Worm (Caenorhabditis elegans) whole organism, L1 larva: ENCODE measurements around the gene F48F7.3.

Experiments used
- C04F5.9 ChIP-seq: sonication (generic microtip); optimal IDR thresholded peaks from 2 replicates; lab custom pipeline; 2016; ENCODE audit warnings: missing genetic modification characterization, missing compliant biosample characterization
- C16A3.4 ChIP-seq: fragments of 150-350 bp; optimal IDR thresholded peaks from 2 replicates; lab custom pipeline; 2014; ENCODE audit warnings: missing biosample characterization, missing genetic modification characterization
- C34B4.2 ChIP-seq: sonication (generic microtip); optimal IDR thresholded peaks from 2 replicates; lab custom pipeline; 2017; ENCODE audit warnings: mild to moderate bottlenecking, missing genetic modification characterization, missing compliant biosample characterization
- F16B12.6 ChIP-seq: fragments of 150-350 bp; optimal IDR thresholded peaks from 2 replicates; lab custom pipeline; 2014; ENCODE audit warnings: missing biosample characterization, missing genetic modification characterization
- aha-1 ChIP-seq: fragments of 150-350 bp; optimal IDR thresholded peaks from 2 replicates; lab custom pipeline; 2014; ENCODE audit warnings: missing biosample characterization, missing genetic modification characterization
- aly-2 ChIP-seq: fragments of 150-350 bp; optimal IDR thresholded peaks from 2 replicates; lab custom pipeline; 2014; ENCODE audit warnings: missing biosample characterization, missing genetic modification characterization
- ama-1 ChIP-seq: fragments of 150-350 bp; optimal IDR thresholded peaks from 2 replicates; lab custom pipeline; 2014
- ceh-8 ChIP-seq: fragments of 200-800 bp; sonication (Bioruptor generic); optimal IDR thresholded peaks from 2 replicates; lab custom pipeline; 2018; ENCODE audit warnings: mild to moderate bottlenecking, missing genetic modification characterization, moderate library complexity, missing compliant biosample characterization
- ceh-88 ChIP-seq: fragments of 200-800 bp; sonication (Bioruptor generic); IDR thresholded peaks from 2 replicates; pipeline ENCODE4 v1.3.6; 2022; ENCODE audit warnings: missing genetic modification characterization, missing compliant biosample characterization
- dpl-1 ChIP-seq, 3 experiments: fragments of 150-350 bp in 2 of 3; sonication (generic microtip) in 1 of 3; optimal IDR thresholded peaks; 2 replicates each; lab custom pipeline; 2014 to 2017; ENCODE audit warnings: missing biosample characterization in 3 of 3, missing genetic modification characterization in 3 of 3, missing genetic modification reagents in 3 of 3
- dsc-1 ChIP-seq: sonication (generic microtip); optimal IDR thresholded peaks from 2 replicates; lab custom pipeline; 2016; ENCODE audit warnings: mild to moderate bottlenecking, missing genetic modification characterization, missing compliant biosample characterization
- egl-27 ChIP-seq, 2 experiments: fragments of 150-350 bp in 1 of 2; sonication (generic microtip); optimal IDR thresholded peaks; 3 replicates each; lab custom pipeline; 2017 to 2018; ENCODE audit warnings: missing biosample characterization in 2 of 2, missing genetic modification characterization in 2 of 2, missing genetic modification reagents in 2 of 2
- elt-2 ChIP-seq: sonication (generic microtip); optimal IDR thresholded peaks from 2 replicates; lab custom pipeline; 2016; ENCODE audit warnings: missing genetic modification characterization, mild to moderate bottlenecking, inconsistent platforms, missing compliant biosample characterization, missing genetic modification reagents
- elt-3 ChIP-seq, 6 experiments: fragments of 150-350 bp in 1 of 6; sonication (generic microtip); optimal IDR thresholded peaks; 2 replicates each; lab custom pipeline; 2017 to 2018; ENCODE audit warnings: missing biosample characterization in 6 of 6, missing genetic modification characterization in 6 of 6, inconsistent platforms in 1 of 6
- fkh-4 ChIP-seq: sonication (generic microtip); optimal IDR thresholded peaks from 2 replicates; lab custom pipeline; 2016; ENCODE audit warnings: missing compliant biosample characterization, missing genetic modification characterization, borderline replicate concordance
- hlh-17 ChIP-seq: fragments of 200-800 bp; sonication (Bioruptor generic); optimal IDR thresholded peaks from 2 replicates; lab custom pipeline; 2018; ENCODE audit warnings: missing genetic modification characterization, mild to moderate bottlenecking, missing compliant biosample characterization, moderate library complexity, borderline replicate concordance
- irx-1 ChIP-seq: sonication (generic microtip); optimal IDR thresholded peaks from 2 replicates; lab custom pipeline; 2016; ENCODE audit warnings: missing genetic modification characterization, missing compliant biosample characterization
- isw-1 ChIP-seq: fragments of 200-800 bp; sonication (Bioruptor generic); IDR thresholded peaks from 2 replicates; pipeline ENCODE4 v1.3.6; 2022; ENCODE audit warnings: missing genetic modification characterization, missing compliant biosample characterization
- lin-13 ChIP-seq: fragments of 150-350 bp; optimal IDR thresholded peaks from 2 replicates; lab custom pipeline; 2014; ENCODE audit warnings: missing biosample characterization, missing genetic modification reagents, missing genetic modification characterization
- lin-14 ChIP-seq: fragments of 200-800 bp; sonication (Bioruptor generic); optimal IDR thresholded peaks from 2 replicates; lab custom pipeline; 2018; ENCODE audit warnings: mild to moderate bottlenecking, missing genetic modification characterization, moderate library complexity, missing compliant biosample characterization
- lin-35 ChIP-seq, 2 experiments: fragments of 150-350 bp; optimal IDR thresholded peaks; 2 replicates each; lab custom pipeline; 2014; ENCODE audit warnings: missing biosample characterization in 2 of 2, missing genetic modification characterization in 2 of 2, missing genetic modification reagents in 2 of 2
- lir-3 ChIP-seq: sonication (generic microtip); optimal IDR thresholded peaks from 2 replicates; lab custom pipeline; 2016; ENCODE audit warnings: mild to moderate bottlenecking, missing genetic modification characterization, moderate library complexity, missing compliant biosample characterization; ENCODE audit not compliant: poor library complexity
- lsy-2 ChIP-seq, 2 experiments: fragments of 150-350 bp; optimal IDR thresholded peaks; 2 replicates each; lab custom pipeline; 2014; ENCODE audit warnings: missing biosample characterization in 2 of 2, missing genetic modification characterization in 2 of 2
- mab-9 ChIP-seq: fragments of 200-800 bp; sonication (Bioruptor generic); IDR thresholded peaks from 2 replicates; pipeline ENCODE4 v1.3.6; 2022; ENCODE audit warnings: missing genetic modification reagents, missing genetic modification characterization, missing compliant biosample characterization
- mdl-1 ChIP-seq, 2 experiments: fragments of 150-350 bp; optimal IDR thresholded peaks; 2 replicates each; lab custom pipeline; 2014 to 2017; ENCODE audit warnings: missing biosample characterization in 2 of 2, missing genetic modification characterization in 2 of 2, inconsistent platforms in 1 of 2
- mef-2 ChIP-seq: fragments of 150-350 bp; optimal IDR thresholded peaks from 2 replicates; lab custom pipeline; 2014; ENCODE audit warnings: missing biosample characterization, missing genetic modification characterization
- mep-1 ChIP-seq: fragments of 150-350 bp; optimal IDR thresholded peaks from 2 replicates; lab custom pipeline; 2014; ENCODE audit warnings: missing biosample characterization, missing genetic modification characterization
- nhr-11 ChIP-seq: fragments of 150-350 bp; optimal IDR thresholded peaks from 2 replicates; lab custom pipeline; 2014; ENCODE audit warnings: missing biosample characterization, missing genetic modification characterization
- nhr-12 ChIP-seq: sonication (generic microtip); optimal IDR thresholded peaks from 2 replicates; lab custom pipeline; 2017; ENCODE audit warnings: missing biosample characterization, missing genetic modification characterization
- nhr-19 ChIP-seq: fragments of 200-800 bp; sonication (Bioruptor generic); conservative IDR thresholded peaks from 2 replicates; pipeline ENCODE4 v1.3.6; 2022; ENCODE audit warnings: missing genetic modification characterization, missing compliant biosample characterization
- nhr-20 ChIP-seq: sonication (generic microtip); optimal IDR thresholded peaks from 2 replicates; lab custom pipeline; 2016; ENCODE audit warnings: mild to moderate bottlenecking, missing genetic modification characterization, missing compliant biosample characterization
- nhr-71 ChIP-seq: sonication (generic microtip); optimal IDR thresholded peaks from 2 replicates; lab custom pipeline; 2016; ENCODE audit warnings: mild to moderate bottlenecking, missing genetic modification characterization, moderate library complexity, missing compliant biosample characterization
- nhr-76 ChIP-seq: sonication (generic microtip); optimal IDR thresholded peaks from 2 replicates; lab custom pipeline; 2017; ENCODE audit warnings: missing biosample characterization, missing genetic modification characterization
- nhr-77 ChIP-seq: fragments of 150-350 bp; optimal IDR thresholded peaks from 2 replicates; lab custom pipeline; 2014; ENCODE audit warnings: missing biosample characterization, missing genetic modification characterization
- nhr-84 ChIP-seq: sonication (generic microtip); optimal IDR thresholded peaks from 2 replicates; lab custom pipeline; 2017; ENCODE audit warnings: missing biosample characterization, missing genetic modification characterization
- nhr-85 ChIP-seq: sonication (generic microtip); peaks from one replicate; lab custom pipeline; 2016; ENCODE audit warnings: missing genetic modification characterization, inconsistent platforms, missing compliant biosample characterization
- nhr-90 ChIP-seq: sonication (generic microtip); optimal IDR thresholded peaks from 2 replicates; lab custom pipeline; 2016; ENCODE audit warnings: mild to moderate bottlenecking, missing genetic modification characterization, missing compliant biosample characterization; ENCODE audit not compliant: poor library complexity
- pag-3 ChIP-seq: sonication (generic microtip); optimal IDR thresholded peaks from 2 replicates; lab custom pipeline; 2017; ENCODE audit warnings: missing genetic modification characterization, mild to moderate bottlenecking, missing compliant biosample characterization, antibody characterized with exemption, borderline replicate concordance; ENCODE audit not compliant: insufficient read depth
- pax-3 ChIP-seq: fragments of 200-800 bp; sonication (Bioruptor generic); optimal IDR thresholded peaks from 2 replicates; lab custom pipeline; 2018; ENCODE audit warnings: mild to moderate bottlenecking, missing genetic modification characterization, moderate library complexity, missing compliant biosample characterization
- rnt-1 ChIP-seq: sonication (generic microtip); optimal IDR thresholded peaks from 2 replicates; lab custom pipeline; 2016; ENCODE audit warnings: mild to moderate bottlenecking, missing genetic modification characterization, moderate library complexity, missing compliant biosample characterization
- skn-1 ChIP-seq: fragments of 150-350 bp; optimal IDR thresholded peaks from 2 replicates; lab custom pipeline; 2014; ENCODE audit warnings: missing biosample characterization, missing genetic modification characterization
- snu-23 ChIP-seq: sonication (generic microtip); optimal IDR thresholded peaks from 2 replicates; lab custom pipeline; 2016; ENCODE audit warnings: missing genetic modification characterization, missing compliant biosample characterization
- tbx-2 ChIP-seq: sonication (generic microtip); optimal IDR thresholded peaks from 2 replicates; lab custom pipeline; 2016; ENCODE audit warnings: missing genetic modification characterization, missing compliant biosample characterization
- unc-130 ChIP-seq: fragments of 150-350 bp; optimal IDR thresholded peaks from 2 replicates; lab custom pipeline; 2017; ENCODE audit warnings: missing biosample characterization, missing genetic modification characterization, inconsistent platforms
- unc-30 ChIP-seq: sonication (generic microtip); optimal IDR thresholded peaks from 2 replicates; lab custom pipeline; 2017; ENCODE audit warnings: missing biosample characterization, missing genetic modification characterization
- unc-62 ChIP-seq: fragments of 150-350 bp; optimal IDR thresholded peaks from 2 replicates; lab custom pipeline; 2014; ENCODE audit warnings: missing biosample characterization, missing genetic modification reagents, missing genetic modification characterization
- zag-1 ChIP-seq: fragments of 150-350 bp; optimal IDR thresholded peaks from 2 replicates; lab custom pipeline; 2014; ENCODE audit warnings: missing biosample characterization, missing genetic modification characterization
- ztf-11 ChIP-seq, 2 experiments: sonication (generic microtip); optimal IDR thresholded peaks; 2 replicates each; lab custom pipeline; 2016 to 2017; ENCODE audit warnings: missing genetic modification characterization in 2 of 2, missing biosample characterization in 1 of 2, missing compliant biosample characterization in 1 of 2

The F48F7.3 gene

ce11 chrX:13974448-13975071 is 11.3 kb downstream of the F48F7.3 start (continued):
- TF ChIP-seq nhr-19 (GFP tag; lab: Robert Waterston, UW) (peak; percentile 10; the same call in 1 of the 2 replicates), ztf-11 (tag; optimal IDR thresholded peaks at IDR 0.05; lab: Kevin White, UChicago) (no peak), isw-1 (no peak), nhr-90 (tag; lab: Kevin White, UChicago) (peak; percentile 19), rnt-1 (tag; lab: Kevin White, UChicago) (peak; percentile 49), elt-3 (tag; optimal IDR thresholded peaks at IDR 0.05; lab: Kevin White, UChicago) (peak in 3 of 6 experiments; percentile 10 to 88 (median 29)), hlh-17 (no peak), aha-1 (tag; lab: Kevin White, UChicago) (no peak), nhr-76 (no peak), C16A3.4 (tag; lab: Kevin White, UChicago) (no peak), lin-14 (GFP tag; lab: Kevin White, UChicago) (peak; percentile 58), pax-3 (no peak), lin-35 (GFP tag; optimal IDR thresholded peaks at IDR 0.05; lab: Kevin White, UChicago) (peak in 1 of 2 experiments; percentile 22), mep-1 (tag; lab: Kevin White, UChicago) (peak; percentile 44), ceh-8 (no peak), C04F5.9 (tag; lab: Kevin White, UChicago) (no peak), C34B4.2 (tag; lab: Kevin White, UChicago) (no peak), tbx-2 (tag; lab: Kevin White, UChicago) (no peak), egl-27 (tag; optimal IDR thresholded peaks at IDR 0.05; lab: Kevin White, UChicago) (no peak), nhr-71 (peak; percentile 35), unc-30 (tag; lab: Kevin White, UChicago) (no peak), ama-1 (lab: Kevin White, UChicago) (no peak), nhr-20 (peak; percentile 65)

ce11 chrX:13975314-13975713 is 12.0 kb downstream of the F48F7.3 start, which contains the start of gene F48F7.5:
TSS of gene F48F7.5 (plus strand) at chrX:13975653.
- TF ChIP-seq lin-13 (GFP tag; lab: Kevin White, UChicago), result no peak
- TF ChIP-seq fkh-4, result no peak
- TF ChIP-seq F16B12.6 (tag; lab: Kevin White, UChicago), result no peak
- TF ChIP-seq mab-9 (GFP tag; lab: Robert Waterston, UW), result no peak
- TF ChIP-seq lin-14 (GFP tag; lab: Kevin White, UChicago), result peak; percentile 92
- no peak for TF ChIP-seq nhr-90 (tag; lab: Kevin White, UChicago)
- TF ChIP-seq nhr-77 (tag; lab: Kevin White, UChicago), result no peak
- TF ChIP-seq unc-130 (tag; lab: Kevin White, UChicago), result peak; percentile 70
- TF ChIP-seq lin-35 (GFP tag; optimal IDR thresholded peaks at IDR 0.05; lab: Kevin White, UChicago), result peak; percentile 9 to 45
- no peak for TF ChIP-seq elt-2 (tag; lab: Kevin White, UChicago)
- TF ChIP-seq lir-3, result no peak
- TF ChIP-seq mef-2 (tag; lab: Kevin White, UChicago), result peak; percentile 31
- no peak for TF ChIP-seq ceh-88 (GFP tag; lab: Robert Waterston, UW)
- no peak for TF ChIP-seq pax-3
- TF ChIP-seq elt-3 (tag; optimal IDR thresholded peaks at IDR 0.05; lab: Kevin White, UChicago), result peak in 2 of 6 experiments; percentile 60 to 75
- peak; percentile 50 for TF ChIP-seq nhr-19 (GFP tag; lab: Robert Waterston, UW)
- no peak for TF ChIP-seq dpl-1 (GFP tag; optimal IDR thresholded peaks at IDR 0.05; lab: Kevin White, UChicago)
- no peak for TF ChIP-seq hlh-17
- TF ChIP-seq nhr-12 (tag; lab: Kevin White, UChicago), result no peak
- TF ChIP-seq tbx-2 (tag; lab: Kevin White, UChicago), result peak; percentile 64
- no peak for TF ChIP-seq zag-1 (tag; lab: Kevin White, UChicago)
- peak; percentile 50 for TF ChIP-seq rnt-1 (tag; lab: Kevin White, UChicago)
- peak in 1 of 2 experiments; percentile 56 for TF ChIP-seq mdl-1 (tag; optimal IDR thresholded peaks at IDR 0.05; lab: Kevin White, UChicago)
- TF ChIP-seq skn-1, result peak; percentile 7
- TF ChIP-seq irx-1, result peak; percentile 13
- TF ChIP-seq aha-1 (tag; lab: Kevin White, UChicago), result no peak
- TF ChIP-seq nhr-84 (tag; lab: Kevin White, UChicago), result no peak
- TF ChIP-seq unc-62 (GFP tag; lab: Kevin White, UChicago), result no peak
- peak; percentile 90 for TF ChIP-seq nhr-85 (tag; lab: Kevin White, UChicago)
- peak; percentile 32 for TF ChIP-seq C16A3.4 (tag; lab: Kevin White, UChicago)
- peak; percentile 96 for TF ChIP-seq pag-3 (tag; lab: Kevin White, UChicago)
- TF ChIP-seq dsc-1, result peak; percentile 27
- no peak for TF ChIP-seq nhr-11 (tag; lab: Kevin White, UChicago)
- no peak for TF ChIP-seq aly-2
- TF ChIP-seq lsy-2 (tag; optimal IDR thresholded peaks at IDR 0.05; lab: Kevin White, UChicago), result peak; percentile 19 to 29
- peak; percentile 72 for TF ChIP-seq snu-23
- peak; percentile 82 for TF ChIP-seq nhr-71
